Worm (Caenorhabditis elegans): Measurements from ENCODE around the gene nep-15.

ce11 chrX:8327800-8328199, 44.2 kb upstream of the nep-15 start, which contains the start of gene F55E10.4:
- TF ChIP-seq fkh-6 (tag; optimal IDR thresholded peaks at IDR 0.05) (no peak), pha-4 (tag; optimal IDR thresholded peaks at IDR 0.05) (no peak), F13H6.1 (tag; optimal IDR thresholded peaks at IDR 0.05) (no peak), che-1 (tag; optimal IDR thresholded peaks at IDR 0.05) (no peak), fax-1 (tag; optimal IDR thresholded peaks at IDR 0.05) (no peak), pha-2 (tag; optimal IDR thresholded peaks at IDR 0.05) (no peak), mec-3 (tag; optimal IDR thresholded peaks at IDR 0.05; ENCODE audit: borderline replicate concordance) (no peak), fkh-10 (GFP tag; optimal IDR thresholded peaks at IDR 0.05) (no peak), ama-1 (optimal IDR thresholded peaks at IDR 0.05) (no peak), ceh-34 (tag; optimal IDR thresholded peaks at IDR 0.05) (no peak), unc-86 (tag; optimal IDR thresholded peaks at IDR 0.05) (no peak), nhr-11 (tag; optimal IDR thresholded peaks at IDR 0.05) (no peak)

All from whole organism, late embryonic.